Fruit fly (Drosophila melanogaster) whole organism, wandering third instar larva: ENCODE data around the gene Tnpo.

Source experiments
- Abd-B ChIP-seq: fragments of >200 bp; optimal IDR thresholded peaks from 2 replicates; lab custom pipeline; 2017; ENCODE audit warnings: missing biosample characterization, missing genetic modification characterization
- CG32264 ChIP-seq: fragments of 200-800 bp; sonication (Bioruptor generic); optimal IDR thresholded peaks from 2 replicates; lab custom pipeline; 2016; ENCODE audit warnings: missing biosample characterization, missing genetic modification characterization
- CG9705 ChIP-seq: fragments of 200-800 bp; sonication (Bioruptor generic); optimal IDR thresholded peaks from 2 replicates; lab custom pipeline; 2018; ENCODE audit warnings: missing biosample characterization, mild to moderate bottlenecking, missing genetic modification characterization
- CrebA ChIP-seq: fragments of 200-800 bp; sonication (Bioruptor generic); optimal IDR thresholded peaks from 2 replicates; lab custom pipeline; 2016; ENCODE audit warnings: missing biosample characterization, mild to moderate bottlenecking, missing genetic modification characterization, borderline replicate concordance
- Dfd ChIP-seq: fragments of >200 bp; optimal IDR thresholded peaks from 2 replicates; lab custom pipeline; 2017; ENCODE audit warnings: missing biosample characterization, missing genetic modification characterization
- GATAd ChIP-seq: sonication (Bioruptor generic); optimal IDR thresholded peaks from 2 replicates; lab custom pipeline; 2016; ENCODE audit warnings: missing biosample characterization, missing genetic modification characterization
- HLH106 ChIP-seq: fragments of 200-800 bp; optimal IDR thresholded peaks from 3 replicates; lab custom pipeline; 2019; ENCODE audit warnings: missing biosample characterization, mild to moderate bottlenecking, missing genetic modification characterization, moderate library complexity
- Hnf4 ChIP-seq: fragments of 200-800 bp; sonication (Bioruptor generic); optimal IDR thresholded peaks from 2 replicates; lab custom pipeline; 2016; ENCODE audit warnings: missing biosample characterization, mild to moderate bottlenecking, missing genetic modification characterization
- Hr78 ChIP-seq: fragments of >200 bp; optimal IDR thresholded peaks from 2 replicates; lab custom pipeline; 2017; ENCODE audit warnings: missing biosample characterization, missing genetic modification characterization
- Hr83 ChIP-seq: fragments of 200-300 bp; sonication (Bioruptor generic); optimal IDR thresholded peaks from 2 replicates; lab custom pipeline; 2016; ENCODE audit warnings: missing biosample characterization, mild to moderate bottlenecking, missing genetic modification characterization, moderate library complexity; ENCODE audit not compliant: poor library complexity, severe bottlenecking
- Jra ChIP-seq: sonication (Bioruptor generic); optimal IDR thresholded peaks from 2 replicates; lab custom pipeline; 2016; ENCODE audit warnings: missing biosample characterization, missing genetic modification characterization
- Mio ChIP-seq: sonication (Bioruptor generic); optimal IDR thresholded peaks from 2 replicates; lab custom pipeline; 2016; ENCODE audit warnings: missing biosample characterization, missing genetic modification characterization
- Myc ChIP-seq: fragments of >200 bp; optimal IDR thresholded peaks from 2 replicates; lab custom pipeline; 2017
- N ChIP-seq: fragments of >200 bp; optimal IDR thresholded peaks from 2 replicates; lab custom pipeline; 2018; ENCODE audit warnings: missing biosample characterization, missing external identifiers, missing genetic modification characterization
- OdsH ChIP-seq: fragments of 200-800 bp; sonication (Bioruptor generic); optimal IDR thresholded peaks from 2 replicates; lab custom pipeline; 2016; ENCODE audit warnings: missing biosample characterization, mild to moderate bottlenecking, missing genetic modification characterization
- Rel ChIP-seq, 2 experiments: fragments of 200-800 bp; sonication (Bioruptor generic) in 1 of 2; optimal IDR thresholded peaks; 2 replicates in 1 of 2; 3 replicates in 1 of 2; lab custom pipeline; 2016 to 2019; ENCODE audit warnings: mild to moderate bottlenecking in 2 of 2, missing biosample characterization in 2 of 2, missing genetic modification characterization in 2 of 2, moderate library complexity in 1 of 2
- Sp1 ChIP-seq: fragments of 200-800 bp; sonication (Bioruptor generic); optimal IDR thresholded peaks from 3 replicates; lab custom pipeline; 2019; ENCODE audit warnings: missing biosample characterization, mild to moderate bottlenecking, missing genetic modification characterization, moderate library complexity
- Vsx2 ChIP-seq: fragments of 200-300, 225-300 bp; sonication (Bioruptor generic); optimal IDR thresholded peaks from 2 replicates; lab custom pipeline; 2018; ENCODE audit warnings: missing biosample characterization, missing genetic modification characterization; ENCODE audit not compliant: partially characterized antibody
- br ChIP-seq: fragments of 200-800 bp; sonication (Bioruptor generic); optimal IDR thresholded peaks from 2 replicates; lab custom pipeline; 2016; ENCODE audit warnings: missing biosample characterization, missing genetic modification characterization
- brk ChIP-seq: fragments of 200-800 bp; sonication (Bioruptor generic); optimal IDR thresholded peaks from 2 replicates; lab custom pipeline; 2016; ENCODE audit warnings: missing biosample characterization, mild to moderate bottlenecking, missing genetic modification characterization
- dmrt93B ChIP-seq: fragments of 200-800 bp; sonication (Bioruptor generic); optimal IDR thresholded peaks from 2 replicates; lab custom pipeline; 2018; ENCODE audit warnings: missing biosample characterization, mild to moderate bottlenecking, missing genetic modification characterization
- dsf ChIP-seq: sonication (Bioruptor generic); optimal IDR thresholded peaks from 2 replicates; lab custom pipeline; 2016; ENCODE audit warnings: missing biosample characterization, missing genetic modification characterization, borderline replicate concordance
- ey ChIP-seq: fragments of 200-800 bp; sonication (Bioruptor generic); optimal IDR thresholded peaks from 2 replicates; lab custom pipeline; 2016; ENCODE audit warnings: missing biosample characterization, missing genetic modification characterization
- foxo ChIP-seq, 2 experiments: fragments of 200-800 bp; sonication (Bioruptor generic); optimal IDR thresholded peaks; 2 replicates in 1 of 2; 3 replicates in 1 of 2; lab custom pipeline; 2016 to 2017; ENCODE audit warnings: missing biosample characterization in 2 of 2, missing genetic modification characterization in 2 of 2
- fru ChIP-seq: fragments of 200-800 bp; sonication (Bioruptor generic); optimal IDR thresholded peaks from 3 replicates; lab custom pipeline; 2016; ENCODE audit warnings: missing biosample characterization, mild to moderate bottlenecking, missing genetic modification characterization
- h ChIP-seq: fragments of 200-800 bp; sonication (Bioruptor generic); optimal IDR thresholded peaks from 3 replicates; lab custom pipeline; 2016; ENCODE audit warnings: missing biosample characterization, mild to moderate bottlenecking, missing genetic modification characterization
- jim ChIP-seq: fragments of 175-275, 200-325 bp; sonication (Bioruptor generic); optimal IDR thresholded peaks from 2 replicates; lab custom pipeline; 2016; ENCODE audit warnings: missing biosample characterization, mild to moderate bottlenecking, missing genetic modification characterization
- lola ChIP-seq: fragments of >200 bp; optimal IDR thresholded peaks from 2 replicates; lab custom pipeline; 2017; ENCODE audit warnings: missing biosample characterization, missing genetic modification characterization
- pan ChIP-seq: fragments of >200 bp; optimal IDR thresholded peaks from 2 replicates; lab custom pipeline; 2017
- psq ChIP-seq: fragments of 200-800 bp; sonication (Bioruptor generic); optimal IDR thresholded peaks from 3 replicates; lab custom pipeline; 2017; ENCODE audit warnings: missing biosample characterization, mild to moderate bottlenecking, missing genetic modification characterization, moderate library complexity
- rgr ChIP-seq: fragments of 200-800 bp; sonication (Bioruptor generic); optimal IDR thresholded peaks from 3 replicates; lab custom pipeline; 2016; ENCODE audit warnings: missing biosample characterization, mild to moderate bottlenecking, missing genetic modification characterization
- sage ChIP-seq: fragments of 200-800 bp; sonication (Bioruptor generic); optimal IDR thresholded peaks from 2 replicates; lab custom pipeline; 2016; ENCODE audit warnings: missing biosample characterization, mild to moderate bottlenecking, missing genetic modification characterization
- tai ChIP-seq: sonication (Bioruptor generic); optimal IDR thresholded peaks from 2 replicates; lab custom pipeline; 2016; ENCODE audit warnings: missing biosample characterization, missing genetic modification characterization
- usp ChIP-seq: fragments of >200 bp; optimal IDR thresholded peaks from 2 replicates; lab custom pipeline; 2017; ENCODE audit warnings: missing biosample characterization, missing genetic modification characterization
- woc ChIP-seq: sonication (Bioruptor generic); optimal IDR thresholded peaks from 2 replicates; lab custom pipeline; 2016; ENCODE audit warnings: missing biosample characterization, mild to moderate bottlenecking, missing genetic modification characterization

Gene Tnpo

DNA sequence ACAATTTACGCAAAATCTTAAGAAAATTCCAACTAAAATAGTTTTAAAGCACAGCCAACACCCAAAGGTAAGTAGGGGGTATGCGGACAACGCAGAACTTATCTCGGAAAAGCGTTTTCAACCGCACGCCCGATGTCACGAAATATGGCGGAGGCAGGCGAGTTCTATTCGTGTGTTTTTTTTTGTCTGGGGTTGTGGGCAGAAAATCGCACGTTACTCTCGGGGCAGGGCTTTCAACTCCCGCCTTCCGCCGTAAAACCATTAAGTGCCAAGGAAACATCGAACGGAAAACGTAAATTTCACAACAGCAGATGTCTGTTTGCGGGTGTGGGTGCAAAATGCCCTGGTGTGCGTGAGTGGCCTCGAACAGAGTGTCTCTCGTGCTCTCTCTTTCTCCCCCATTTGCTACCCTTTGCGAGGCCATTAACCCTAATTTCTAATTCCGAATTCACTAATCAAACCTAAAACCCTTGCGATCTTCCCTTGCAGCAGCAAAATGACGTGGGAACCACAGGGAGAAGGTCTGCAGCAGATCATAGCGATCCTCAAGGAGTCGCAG is 355 bp downstream of the Tnpo start:
- no peak for TF ChIP-seq pan (lab: Kevin White, UChicago)
- no peak for TF ChIP-seq CG9705 (GFP tag; lab: Kevin White, UChicago)
- no peak for TF ChIP-seq Rel (GFP tag; optimal IDR thresholded peaks at IDR 0.05; lab: Kevin White, UChicago)
- no peak for TF ChIP-seq Rel (tag; optimal IDR thresholded peaks at IDR 0.05; lab: Kevin White, UChicago)
- TF ChIP-seq jim (GFP tag; lab: Kevin White, UChicago) = no peak
- TF ChIP-seq tai = no peak
- no peak for TF ChIP-seq psq (GFP tag; lab: Kevin White, UChicago)
- TF ChIP-seq CrebA (GFP tag; lab: Kevin White, UChicago) = no peak
- no peak for TF ChIP-seq N
- no peak for TF ChIP-seq woc (GFP tag; lab: Kevin White, UChicago)
- no peak for TF ChIP-seq usp (GFP tag; lab: Kevin White, UChicago)
- no peak for TF ChIP-seq Sp1 (GFP tag; lab: Kevin White, UChicago)
- TF ChIP-seq Myc (lab: Kevin White, UChicago) = no peak
- TF ChIP-seq CG32264 (GFP tag; lab: Kevin White, UChicago) = no peak
- TF ChIP-seq sage (GFP tag; lab: Kevin White, UChicago) = no peak
- no peak for TF ChIP-seq foxo (GFP tag; optimal IDR thresholded peaks at IDR 0.05; lab: Kevin White, UChicago)
- no peak for TF ChIP-seq GATAd (GFP tag; lab: Kevin White, UChicago)

DNA sequence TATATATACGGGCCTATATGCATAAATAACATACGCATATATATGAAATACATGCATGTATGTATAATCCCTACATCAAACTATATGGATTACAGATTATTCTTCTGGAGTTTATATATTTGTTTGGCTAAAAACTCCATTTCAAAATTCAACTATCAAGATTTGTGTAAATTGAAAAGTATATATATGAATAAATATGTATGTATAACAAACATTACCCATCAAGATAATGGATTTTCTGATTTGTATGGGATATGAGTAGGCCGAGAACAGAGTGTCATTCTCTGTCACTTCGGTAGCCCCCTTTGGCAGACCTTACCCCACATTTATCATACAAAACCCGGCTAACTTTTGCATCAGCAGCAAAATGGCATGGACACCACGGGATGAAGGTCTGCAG is 6.9 kb downstream of the Tnpo start, which contains the start of gene CG8219:
TSS of gene CG8219 (plus strand) at position 301 of the 400 bp plus-strand sequence.
- no peak for TF ChIP-seq foxo (GFP tag; optimal IDR thresholded peaks at IDR 0.05; lab: Kevin White, UChicago)
- TF ChIP-seq Hr83 = no peak
- no peak for TF ChIP-seq rgr (GFP tag; lab: Kevin White, UChicago)
- no peak for TF ChIP-seq jim (GFP tag; lab: Kevin White, UChicago)
- TF ChIP-seq dsf (GFP tag; lab: Kevin White, UChicago) = no peak
- TF ChIP-seq OdsH (GFP tag; lab: Kevin White, UChicago) = no peak

DNA sequence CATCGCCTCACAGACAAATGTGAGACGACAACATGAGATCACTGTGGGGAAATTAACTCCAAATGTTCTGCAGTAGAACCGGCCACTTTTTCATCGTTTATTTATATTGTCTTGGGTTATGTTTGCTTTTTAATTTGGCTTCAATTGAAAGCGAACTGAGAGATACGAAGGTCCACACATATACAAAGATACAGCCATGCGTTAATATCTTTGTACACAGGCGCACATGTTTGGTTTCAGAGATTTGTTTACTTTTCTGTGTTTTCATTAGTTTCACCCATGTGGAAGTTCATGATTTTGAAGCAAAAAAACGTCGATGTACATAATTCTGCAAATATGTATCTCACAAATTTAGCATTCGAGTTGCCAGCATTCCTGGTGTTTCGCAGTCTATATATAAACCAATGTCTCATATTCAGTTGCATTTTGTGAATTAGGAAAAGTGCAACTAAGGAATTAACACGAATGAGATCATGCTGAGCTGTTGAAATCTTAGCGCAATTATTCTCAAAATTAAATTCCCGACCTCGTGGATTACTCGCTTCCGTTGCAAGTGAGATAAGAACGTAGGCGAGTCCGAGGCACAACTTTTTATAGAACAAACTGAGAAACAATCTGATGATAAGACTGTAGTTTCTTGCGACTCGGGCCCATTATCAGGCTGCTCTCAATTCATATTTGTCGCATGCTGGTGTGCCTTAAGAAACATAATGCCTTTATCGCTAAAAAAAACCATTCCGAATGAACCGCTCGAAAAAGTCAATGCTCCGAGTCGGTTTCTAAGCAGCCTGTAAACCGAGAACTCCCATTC is 22.9 kb downstream of the Tnpo start:
- no peak for TF ChIP-seq Myc (lab: Kevin White, UChicago)
- TF ChIP-seq lola (GFP tag; lab: Kevin White, UChicago) = no peak
- no peak for TF ChIP-seq tai
- TF ChIP-seq foxo (GFP tag; optimal IDR thresholded peaks at IDR 0.05; lab: Kevin White, UChicago) = no peak
- TF ChIP-seq OdsH (GFP tag; lab: Kevin White, UChicago) = no peak
- TF ChIP-seq Hr78 (GFP tag; lab: Kevin White, UChicago) = no peak
- TF ChIP-seq N = no peak

DNA sequence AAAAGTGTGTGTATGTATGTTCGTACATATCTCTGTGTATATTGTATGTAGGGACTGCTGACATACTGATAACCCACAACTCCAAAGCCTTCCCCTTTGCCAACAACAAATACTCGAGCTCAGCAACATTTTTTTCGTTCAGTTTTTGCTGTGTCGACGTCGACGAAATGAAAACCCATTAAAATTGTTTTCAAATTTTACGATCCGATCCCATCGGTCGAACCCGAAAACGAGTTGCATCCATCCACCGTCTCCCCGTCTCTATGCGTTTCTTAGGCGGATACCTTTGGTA is 23.5 kb downstream of the Tnpo start:
- peak; percentile 7 for TF ChIP-seq psq (GFP tag; lab: Kevin White, UChicago)
- TF ChIP-seq tai = no peak
- TF ChIP-seq GATAd (GFP tag; lab: Kevin White, UChicago) = no peak
- TF ChIP-seq, all 38 proteins: peak for 1

DNA sequence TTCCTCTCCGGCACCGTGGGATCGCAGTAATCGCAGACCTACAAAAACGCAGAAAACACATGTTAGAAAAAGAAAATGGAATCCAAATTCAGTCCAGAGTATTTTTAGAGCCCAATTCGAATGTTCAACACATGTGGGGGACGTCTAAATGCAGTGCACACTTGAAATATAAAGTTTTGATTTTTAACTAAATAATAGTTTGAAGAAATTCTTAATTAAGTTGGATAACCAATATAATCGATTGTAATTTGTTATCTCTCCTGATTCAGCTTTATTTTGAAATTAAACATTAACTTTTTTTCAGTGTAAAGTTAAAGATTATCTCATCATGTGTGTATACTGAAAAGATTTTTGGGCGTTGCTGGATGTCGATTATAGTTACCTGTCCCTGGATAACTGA is 23.9 kb downstream of the Tnpo start:
- TF ChIP-seq OdsH (GFP tag; lab: Kevin White, UChicago) (peak; percentile 72), foxo (GFP tag; optimal IDR thresholded peaks at IDR 0.05; lab: Kevin White, UChicago) (peak in 1 of 2 experiments; percentile 71), CG32264 (GFP tag; lab: Kevin White, UChicago) (no peak), Abd-B (GFP tag; lab: Kevin White, UChicago) (no peak), GATAd (GFP tag; lab: Kevin White, UChicago) (no peak), tai (no peak), pan (lab: Kevin White, UChicago) (no peak), dsf (GFP tag; lab: Kevin White, UChicago) (no peak), lola (GFP tag; lab: Kevin White, UChicago) (no peak), Mio (GFP tag; lab: Kevin White, UChicago) (no peak), Myc (lab: Kevin White, UChicago) (no peak), Jra (no peak), brk (GFP tag; lab: Kevin White, UChicago) (no peak), Dfd (no peak), HLH106 (tag; lab: Kevin White, UChicago) (peak; percentile 43), rgr (GFP tag; lab: Kevin White, UChicago) (peak; percentile 67), h (GFP tag; lab: Kevin White, UChicago) (peak; percentile 69), Vsx2 (no peak), dmrt93B (GFP tag; lab: Kevin White, UChicago) (no peak), Rel (GFP tag; optimal IDR thresholded peaks at IDR 0.05; lab: Kevin White, UChicago) (no peak), Rel (tag; optimal IDR thresholded peaks at IDR 0.05; lab: Kevin White, UChicago) (no peak), ey (GFP tag; lab: Kevin White, UChicago) (peak; percentile 68), sage (GFP tag; lab: Kevin White, UChicago) (no peak), fru (GFP tag; lab: Kevin White, UChicago) (peak; percentile 79), woc (GFP tag; lab: Kevin White, UChicago) (peak; percentile 58), psq (GFP tag; lab: Kevin White, UChicago) (peak; percentile 11), Sp1 (GFP tag; lab: Kevin White, UChicago) (peak; percentile 47), br (GFP tag; lab: Kevin White, UChicago) (peak; percentile 26), Hnf4 (GFP tag; lab: Kevin White, UChicago) (peak; percentile 55), jim (GFP tag; lab: Kevin White, UChicago) (no peak)
- TF ChIP-seq, all 38 proteins: peak for 12
